Worm (Caenorhabditis elegans) whole organism, young adult: ENCODE data around the gene cyk-7.

Experiments
- B0336.3 ChIP-seq: fragments of 200-800 bp; sonication (Bioruptor generic); IDR thresholded peaks from 2 replicates; pipeline ENCODE4 v1.3.6; 2022; ENCODE audit warnings: missing genetic modification characterization, missing compliant biosample characterization
- F55B11.4 ChIP-seq: sonication (generic microtip); optimal IDR thresholded peaks from 2 replicates; lab custom pipeline; 2016; ENCODE audit warnings: missing compliant biosample characterization, missing genetic modification characterization, borderline replicate concordance; ENCODE audit not compliant: insufficient read depth
- bed-1 ChIP-seq: fragments of 200-800 bp; sonication (Bioruptor generic); IDR thresholded peaks from 2 replicates; pipeline ENCODE4 v1.3.6; 2022; ENCODE audit warnings: missing genetic modification reagents, missing genetic modification characterization, missing compliant biosample characterization
- ceh-40 ChIP-seq: fragments of 200-800 bp; sonication (Bioruptor generic); IDR thresholded peaks from 2 replicates; pipeline ENCODE4 v1.3.6; 2022; ENCODE audit warnings: missing genetic modification characterization, missing compliant biosample characterization
- dpl-1 ChIP-seq: fragments of 150-350 bp; optimal IDR thresholded peaks from 2 replicates; lab custom pipeline; 2014; ENCODE audit warnings: missing biosample characterization, missing genetic modification reagents, missing genetic modification characterization
- lir-1 ChIP-seq: fragments of 200-800 bp; sonication (Bioruptor generic); conservative IDR thresholded peaks from 2 replicates; pipeline ENCODE4 v1.3.6; 2022; ENCODE audit warnings: missing genetic modification reagents, missing genetic modification characterization, missing compliant biosample characterization
- lsl-1 ChIP-seq: fragments of 200-800 bp; sonication (Bioruptor generic); optimal IDR thresholded peaks from 2 replicates; lab custom pipeline; 2018; ENCODE audit warnings: mild to moderate bottlenecking, missing genetic modification characterization, moderate library complexity, missing compliant biosample characterization
- madf-10 ChIP-seq: sonication (generic microtip); optimal IDR thresholded peaks from 2 replicates; lab custom pipeline; 2016; ENCODE audit warnings: mild to moderate bottlenecking, missing genetic modification characterization, missing compliant biosample characterization
- pha-4 ChIP-seq: fragments of 150-350 bp; sonication (generic microtip); optimal IDR thresholded peaks from 2 replicates; lab custom pipeline; 2014; ENCODE audit warnings: missing biosample characterization, missing genetic modification reagents, missing genetic modification characterization

DNA sequence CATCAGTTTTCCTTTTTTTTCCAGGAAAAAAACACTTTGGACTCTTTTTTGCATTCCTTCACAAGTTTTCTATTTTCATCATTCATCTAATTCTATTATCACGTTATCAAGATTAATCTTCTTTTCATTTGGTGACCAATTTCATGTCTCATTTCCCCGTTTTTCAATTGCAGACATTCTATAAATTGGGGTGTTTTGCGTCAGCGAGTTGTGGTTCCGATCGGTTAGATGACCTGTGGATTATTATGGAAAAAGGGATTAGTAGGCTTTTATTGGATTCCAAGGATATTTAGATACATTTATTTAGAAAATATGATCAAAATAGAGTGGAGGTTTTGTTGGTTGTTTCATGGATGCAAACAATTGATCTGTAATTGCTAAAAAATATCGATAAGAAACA, 39.6 kb upstream of the cyk-7 start:
- TF ChIP-seq lir-1 (GFP tag; lab: Robert Waterston, UW) (no peak), F55B11.4 (tag; lab: Kevin White, UChicago) (no peak), bed-1 (GFP tag; lab: Robert Waterston, UW) (no peak), B0336.3 (no peak), lsl-1 (GFP tag; lab: Kevin White, UChicago) (no peak), ceh-40 (GFP tag; lab: Robert Waterston, UW) (no peak), dpl-1 (no peak), madf-10 (no peak), pha-4 (no peak)
